ENCODE assay signal across 4 fruit fly cellular contexts in the genomic region with DNA sequence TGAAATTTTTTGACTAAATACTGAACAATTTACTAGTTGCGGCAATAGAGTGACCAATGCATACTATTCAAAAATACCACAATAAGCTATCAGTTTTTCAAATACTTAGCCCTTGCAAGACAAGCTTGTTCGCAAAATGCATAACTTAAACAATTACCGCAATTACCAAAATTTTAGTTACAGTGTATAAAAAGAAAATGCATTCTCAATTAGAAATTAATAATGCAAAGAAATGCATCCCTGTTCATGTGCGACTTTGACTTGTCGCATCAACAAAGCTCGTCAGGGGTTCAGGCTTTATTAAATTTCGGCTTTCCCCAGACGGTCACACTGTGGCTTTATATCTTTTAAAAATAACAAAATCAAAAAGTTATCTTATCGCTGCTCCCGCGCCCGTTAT.
A peak's percentile ranks its signal among the peaks of the same experiment; 100 is the strongest.
TF ChIP-seq lines count a peak whose summit lies in the region.

Gene hob (minus strand): TSS at position 62 of the 400 bp plus-strand sequence.
Gene nSMase (plus strand): TSS at position 298 of the 400 bp plus-strand sequence.

- no peak for TF ChIP-seq CTCF in whole organism, embryonic (GFP tag; optimal IDR thresholded peaks at IDR 0.05; lab: Kevin White, UChicago)

TF ChIP-seq in whole organism, adult, 20 proteins besides CTCF, POLR2A, EP300 and RAD21:
- no peak for TF ChIP-seq Hr96 (GFP tag; optimal IDR thresholded peaks at IDR 0.05; lab: Kevin White, UChicago)
- TF ChIP-seq CG12768 (GFP tag; optimal IDR thresholded peaks at IDR 0.05; lab: Kevin White, UChicago), result no peak
- TF ChIP-seq CG11617 (GFP tag; optimal IDR thresholded peaks at IDR 0.05; lab: Kevin White, UChicago), result peak; percentile 37
- peak; percentile 60 for TF ChIP-seq Mnt (GFP tag; optimal IDR thresholded peaks at IDR 0.05; lab: Kevin White, UChicago)
- TF ChIP-seq CG7101 (tag; optimal IDR thresholded peaks at IDR 0.05; lab: Kevin White, UChicago), result peak; percentile 33
- peak; percentile 4 for TF ChIP-seq pad (GFP tag; optimal IDR thresholded peaks at IDR 0.05; lab: Kevin White, UChicago)
- no peak for TF ChIP-seq ovo (GFP tag; optimal IDR thresholded peaks at IDR 0.05; lab: Kevin White, UChicago)
- TF ChIP-seq cnc (optimal IDR thresholded peaks at IDR 0.05; lab: Kevin White, UChicago), result no peak
- peak; percentile 14 for TF ChIP-seq CG14711 (tag; optimal IDR thresholded peaks at IDR 0.05; lab: Kevin White, UChicago)
- no peak for TF ChIP-seq CG7045 (GFP tag; optimal IDR thresholded peaks at IDR 0.05; lab: Kevin White, UChicago)
- TF ChIP-seq CG33017 (tag; optimal IDR thresholded peaks at IDR 0.05; lab: Kevin White, UChicago), result no peak
- TF ChIP-seq Clk (GFP tag; optimal IDR thresholded peaks at IDR 0.05; lab: Kevin White, UChicago), result no peak
- TF ChIP-seq tj (GFP tag; optimal IDR thresholded peaks at IDR 0.05; lab: Kevin White, UChicago), result peak; percentile 8
- peak; percentile 13 for TF ChIP-seq CG1620 (GFP tag; optimal IDR thresholded peaks at IDR 0.05; lab: Kevin White, UChicago)
- peak; percentile 64 for TF ChIP-seq bab1 (GFP tag; optimal IDR thresholded peaks at IDR 0.05; lab: Kevin White, UChicago)
- peak; percentile 47 for TF ChIP-seq cic (GFP tag; optimal IDR thresholded peaks at IDR 0.05; lab: Kevin White, UChicago)
- TF ChIP-seq kay (GFP tag; lab: Kevin White, UChicago; ENCODE audit: borderline replicate concordance), result no peak
- TF ChIP-seq Crg-1 (GFP tag; optimal IDR thresholded peaks at IDR 0.05; lab: Kevin White, UChicago), result no peak
- TF ChIP-seq toe (GFP tag; optimal IDR thresholded peaks at IDR 0.05; lab: Kevin White, UChicago), result no peak
- TF ChIP-seq CG5204 (GFP tag; optimal IDR thresholded peaks at IDR 0.05; lab: Kevin White, UChicago), result no peak

TF ChIP-seq in whole organism, embryonic, 481 proteins besides CTCF, POLR2A, EP300 and RAD21 (continues in another document):
- TF ChIP-seq stc (GFP tag; IDR thresholded peaks at IDR 0.05; lab: Robert Waterston, UW), result no peak
- peak; percentile 43 for TF ChIP-seq CG2120 (GFP tag; optimal IDR thresholded peaks at IDR 0.05; lab: Kevin White, UChicago)
- no peak for TF ChIP-seq Rfx (GFP tag; IDR thresholded peaks at IDR 0.05; lab: Robert Waterston, UW)
- no peak for TF ChIP-seq Oli (tag; optimal IDR thresholded peaks at IDR 0.05; lab: Kevin White, UChicago)
- no peak for TF ChIP-seq CG8089 (GFP tag; optimal IDR thresholded peaks at IDR 0.05; lab: Kevin White, UChicago)
- no peak for TF ChIP-seq CG7987 (GFP tag; optimal IDR thresholded peaks at IDR 0.05; lab: Kevin White, UChicago)
- no peak for TF ChIP-seq CG33213 (GFP tag; optimal IDR thresholded peaks at IDR 0.05; lab: Kevin White, UChicago)
- no peak for TF ChIP-seq Abd-B (GFP tag; optimal IDR thresholded peaks at IDR 0.05; lab: Kevin White, UChicago)
- TF ChIP-seq NC2β (GFP tag; optimal IDR thresholded peaks at IDR 0.05; lab: Kevin White, UChicago), result peak; percentile 11
- TF ChIP-seq Ada2b (GFP tag; IDR thresholded peaks at IDR 0.05; lab: Robert Waterston, UW), result no peak
- no peak for TF ChIP-seq CG8359 (GFP tag; optimal IDR thresholded peaks at IDR 0.05; lab: Kevin White, UChicago; ENCODE audit: borderline replicate concordance)
- TF ChIP-seq Fer1 (GFP tag; optimal IDR thresholded peaks at IDR 0.05; lab: Kevin White, UChicago), result no peak
- TF ChIP-seq CG34422 (GFP tag; IDR thresholded peaks at IDR 0.05; lab: Robert Waterston, UW), result peak; percentile 7; the same call in 1 of the 3 replicates
- TF ChIP-seq row (GFP tag; IDR thresholded peaks at IDR 0.05; lab: Robert Waterston, UW), result peak; percentile 44
- TF ChIP-seq CG11560 (tag; IDR thresholded peaks at IDR 0.05; lab: Robert Waterston, UW), result no peak
- no peak for TF ChIP-seq vvl (GFP tag; IDR thresholded peaks at IDR 0.05; lab: Robert Waterston, UW)
- TF ChIP-seq Med (GFP tag; lab: Kevin White, UChicago), result peak; percentile 76
- TF ChIP-seq nmo (GFP tag; optimal IDR thresholded peaks at IDR 0.05; lab: Kevin White, UChicago), result peak; percentile 58
- no peak for TF ChIP-seq kni (GFP tag; optimal IDR thresholded peaks at IDR 0.05; lab: Kevin White, UChicago)
- TF ChIP-seq CG8924 (tag; optimal IDR thresholded peaks at IDR 0.05; lab: Kevin White, UChicago), result no peak
- no peak for TF ChIP-seq cas (GFP tag; IDR thresholded peaks at IDR 0.05; lab: Robert Waterston, UW)
- TF ChIP-seq HLH3B (GFP tag; IDR thresholded peaks at IDR 0.05; lab: Robert Waterston, UW), result no peak
- no peak for TF ChIP-seq jigr1 (GFP tag; IDR thresholded peaks at IDR 0.05; lab: Robert Waterston, UW)
- peak; percentile 3 for TF ChIP-seq caup (GFP tag; optimal IDR thresholded peaks at IDR 0.05; lab: Kevin White, UChicago; ENCODE audit: severe bottlenecking)

TF ChIP-seq in whole organism, prepupa, 60 proteins besides CTCF, POLR2A, EP300 and RAD21:
- TF ChIP-seq CG6792 (GFP tag; optimal IDR thresholded peaks at IDR 0.05; lab: Kevin White, UChicago) (no peak), svp (GFP tag; lab: Kevin White, UChicago) (peak; percentile 80), CG4318 (GFP tag; optimal IDR thresholded peaks at IDR 0.05; lab: Kevin White, UChicago) (no peak)

TF ChIP-seq in whole organism, wandering third instar larva, 38 proteins besides CTCF, POLR2A, EP300 and RAD21:
- no peak for TF ChIP-seq br (GFP tag; optimal IDR thresholded peaks at IDR 0.05; lab: Kevin White, UChicago)
- TF ChIP-seq woc (GFP tag; optimal IDR thresholded peaks at IDR 0.05; lab: Kevin White, UChicago), result no peak
- no peak for TF ChIP-seq N (GFP tag; optimal IDR thresholded peaks at IDR 0.05; lab: Kevin White, UChicago)
- TF ChIP-seq CrebA (GFP tag; optimal IDR thresholded peaks at IDR 0.05; lab: Kevin White, UChicago; ENCODE audit: borderline replicate concordance), result no peak
- peak; percentile 34 for TF ChIP-seq OdsH (GFP tag; optimal IDR thresholded peaks at IDR 0.05; lab: Kevin White, UChicago)
- no peak for TF ChIP-seq fru (GFP tag; optimal IDR thresholded peaks at IDR 0.05; lab: Kevin White, UChicago)
- TF ChIP-seq pan (optimal IDR thresholded peaks at IDR 0.05; lab: Kevin White, UChicago), result no peak
- no peak for TF ChIP-seq Hnf4 (GFP tag; optimal IDR thresholded peaks at IDR 0.05; lab: Kevin White, UChicago)
